Worm (Caenorhabditis elegans): ENCODE data around the gene ZK632.10.

ZK632.10 gene

DNA sequence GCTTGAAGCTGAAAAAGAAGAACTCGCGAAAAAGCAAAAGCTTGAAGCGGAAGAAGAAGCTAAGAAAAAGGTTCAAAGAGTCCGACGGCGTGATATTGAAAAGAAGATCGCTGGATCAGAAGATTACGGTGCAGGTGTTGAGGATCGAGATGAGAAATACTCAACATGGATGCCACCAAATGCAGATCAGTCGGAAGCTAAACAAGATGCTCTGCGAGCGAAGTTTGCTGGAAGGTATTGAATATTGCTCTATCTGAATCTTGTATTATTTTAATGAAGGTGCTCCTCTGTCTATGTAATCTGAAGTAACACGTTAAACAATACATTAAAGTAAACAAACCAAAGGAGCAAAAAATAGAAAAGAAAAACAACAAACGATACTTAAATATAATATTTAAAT lies 25.5 kb downstream of the ZK632.10 start (continued):
- TF ChIP-seq pha-4 (tag; optimal IDR thresholded peaks at IDR 0.05) = no peak
- TF ChIP-seq ztf-18 (tag; optimal IDR thresholded peaks at IDR 0.05) = no peak
- no peak for TF ChIP-seq tbx-9 (tag; optimal IDR thresholded peaks at IDR 0.05; ENCODE audit: borderline replicate concordance)

DNA sequence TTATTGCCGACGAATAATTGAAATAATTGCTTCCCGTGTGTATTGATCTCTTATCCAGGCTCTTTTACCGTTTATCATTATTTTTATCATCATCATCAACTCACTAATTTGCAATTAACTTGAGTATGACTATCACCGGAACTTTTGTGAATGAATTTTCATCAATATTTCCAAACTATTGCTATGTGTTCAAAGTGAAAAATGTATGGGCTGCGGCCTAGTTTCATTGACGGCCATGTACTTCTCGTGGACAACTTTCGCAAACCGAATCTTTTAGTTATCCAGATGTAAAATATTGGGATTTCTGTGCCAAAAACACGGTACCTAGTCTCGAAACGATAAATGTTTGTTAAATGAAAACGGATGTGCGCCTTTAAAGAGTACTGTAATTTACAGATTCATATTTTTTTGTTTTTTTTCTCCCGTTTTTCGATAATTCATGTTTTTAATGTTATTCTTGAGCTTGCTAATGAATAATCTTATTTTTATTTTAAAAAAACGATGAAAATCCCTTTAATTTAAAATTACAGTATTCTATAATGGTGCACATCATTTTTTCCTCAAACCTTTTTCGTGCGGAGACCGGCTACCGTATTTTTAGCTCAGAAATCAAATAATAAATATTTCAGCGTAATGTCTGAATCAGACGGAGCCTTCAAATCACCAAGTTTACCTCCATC lies 28.9 kb downstream of the ZK632.10 start, which contains the start of gene ZK632.2:
Gene ZK632.2, plus strand, starts transcription at position 630 of the 680 bp plus-strand sequence.
- peak; percentile 24 for TF ChIP-seq snpc-3.4 (tag; optimal IDR thresholded peaks at IDR 0.05)
- no peak for TF ChIP-seq C06A6.2 (GFP tag; conservative IDR thresholded peaks at IDR 0.05)
- no peak for TF ChIP-seq chd-7 (tag; optimal IDR thresholded peaks at IDR 0.05)
- TF ChIP-seq hsf-1 (GFP tag; IDR thresholded peaks at IDR 0.05) = peak; percentile 27; the same call in 1 of the 2 replicates
- TF ChIP-seq sea-2 (GFP tag; IDR thresholded peaks at IDR 0.05) = no peak
- TF ChIP-seq attf-3 (GFP tag; conservative IDR thresholded peaks at IDR 0.05) = no peak
- TF ChIP-seq Y53F4B.3 (GFP tag; IDR thresholded peaks at IDR 0.05) = no peak
- TF ChIP-seq snpc-4 (GFP tag; optimal IDR thresholded peaks at IDR 0.05) = no peak
- no peak for TF ChIP-seq snpc-4 (tag; optimal IDR thresholded peaks at IDR 0.05)
- no peak for TF ChIP-seq F57A8.1 (GFP tag; optimal IDR thresholded peaks at IDR 0.05)
- peak; percentile 16 for TF ChIP-seq hrde-1 (tag; optimal IDR thresholded peaks at IDR 0.05; ENCODE audit: borderline replicate concordance)
- TF ChIP-seq hlh-26 (GFP tag; conservative IDR thresholded peaks at IDR 0.05) = no peak
- 0 out of 2 replicates have a peak, but pooled peaks have one; percentile 8 for TF ChIP-seq D2030.7 (GFP tag; IDR thresholded peaks at IDR 0.05)
- TF ChIP-seq lsl-1 (GFP tag; optimal IDR thresholded peaks at IDR 0.05) = peak; percentile 49
- peak; percentile 44; the same call in 1 of the 2 replicates for TF ChIP-seq madf-6 (GFP tag; IDR thresholded peaks at IDR 0.05)
- peak; percentile 3 for TF ChIP-seq F49E8.2 (tag; optimal IDR thresholded peaks at IDR 0.05; ENCODE audit: insufficient read depth)
- TF ChIP-seq ama-1 (optimal IDR thresholded peaks at IDR 0.05) = no peak
- peak in 1 of 2 experiments; percentile 0 for TF ChIP-seq ama-1 (GFP tag; optimal IDR thresholded peaks at IDR 0.05)
- TF ChIP-seq dox-1 (GFP tag; IDR thresholded peaks at IDR 0.05) = no peak
- TF ChIP-seq F23B12.7 (tag; optimal IDR thresholded peaks at IDR 0.05; ENCODE audit: insufficient read depth) = no peak
- TF ChIP-seq lin-54 (GFP tag; optimal IDR thresholded peaks at IDR 0.05) = peak; percentile 26

DNA sequence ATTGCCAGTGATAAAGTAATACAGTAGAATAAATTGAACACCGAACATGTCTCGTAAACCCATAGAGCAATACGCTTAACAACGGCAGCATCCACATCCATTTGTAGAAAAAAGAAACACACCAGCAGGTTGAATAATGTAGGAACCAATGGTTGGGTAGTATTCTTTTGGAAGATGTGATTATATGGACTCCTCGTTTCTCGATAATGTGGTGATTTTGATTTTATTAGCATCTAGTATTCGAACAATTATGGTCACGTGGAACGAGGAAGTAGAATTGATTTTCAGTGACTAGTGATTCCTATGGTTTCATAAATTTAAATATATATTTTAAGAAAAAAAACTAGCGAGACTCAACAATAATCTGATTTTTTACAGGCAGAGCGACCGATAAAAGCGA lies 31.1 kb downstream of the ZK632.10 start, which contains the start of gene srxa-10:
Gene srxa-10, minus strand, starts transcription at position 101 of the 400 bp plus-strand sequence.
- TF ChIP-seq ceh-27 (GFP tag; optimal IDR thresholded peaks at IDR 0.05) (no peak), K12H6.12 (tag; optimal IDR thresholded peaks at IDR 0.05) (no peak), lir-1 (GFP tag; conservative IDR thresholded peaks at IDR 0.05) (no peak), aptf-2 (GFP tag; conservative IDR thresholded peaks at IDR 0.05) (no peak), hmg-1.2 (GFP tag; IDR thresholded peaks at IDR 0.05) (no peak), bed-1 (GFP tag; IDR thresholded peaks at IDR 0.05) (no peak), ceh-58 (GFP tag; IDR thresholded peaks at IDR 0.05) (no peak), F37B4.10 (GFP tag; IDR thresholded peaks at IDR 0.05) (no peak), repo-1 (tag; optimal IDR thresholded peaks at IDR 0.05) (no peak), mcd-1 (GFP tag; IDR thresholded peaks at IDR 0.05) (no peak), cebp-1 (GFP tag; IDR thresholded peaks at IDR 0.05) (no peak), cebp-1 (tag; optimal IDR thresholded peaks at IDR 0.05) (no peak), hrde-1 (tag; optimal IDR thresholded peaks at IDR 0.05; ENCODE audit: borderline replicate concordance) (no peak), T26A5.8 (tag; optimal IDR thresholded peaks at IDR 0.05) (no peak), egl-44 (GFP tag; IDR thresholded peaks at IDR 0.05) (no peak)

Measured in whole organism, young adult.